Fruit fly (Drosophila melanogaster) whole organism, embryonic: ENCODE results near the gene CG7556.

ENCODE experiments used
- Ada2b ChIP-seq: fragments of 200-800 bp; sonication (Bioruptor generic); IDR thresholded peaks from 2 replicates; pipeline ENCODE4 v1.3.6; 2022; ENCODE audit warnings: missing biosample characterization, missing genetic modification characterization
- Adf1 ChIP-seq: fragments of 200-800 bp; sonication (Bioruptor generic); IDR thresholded peaks from 2 replicates; pipeline ENCODE4 v1.3.6; 2022; ENCODE audit warnings: missing biosample characterization, missing genetic modification characterization
- Awh ChIP-seq: fragments of 200-800 bp; sonication (Bioruptor generic); IDR thresholded peaks from 2 replicates; pipeline ENCODE4, ENCODE4 v1.3.6; 2022; ENCODE audit warnings: missing biosample characterization, missing genetic modification characterization
- CG10267 ChIP-seq: fragments of 200-800 bp; sonication (Bioruptor generic); optimal IDR thresholded peaks from 2 replicates; lab custom pipeline; 2018; ENCODE audit warnings: missing biosample characterization, mild to moderate bottlenecking, missing genetic modification characterization, moderate library complexity
- CG10274 ChIP-seq: fragments of 200-800 bp; sonication (Bioruptor generic); optimal IDR thresholded peaks from 3 replicates; lab custom pipeline; 2017; ENCODE audit warnings: missing biosample characterization, mild to moderate bottlenecking, missing genetic modification characterization
- CG13123 ChIP-seq: fragments of 200-800 bp; sonication (Bioruptor generic); optimal IDR thresholded peaks from 2 replicates; lab custom pipeline; 2016; ENCODE audit warnings: missing biosample characterization, missing genetic modification characterization
- CG14710 ChIP-seq: fragments of 200-800 bp; sonication (Bioruptor generic); optimal IDR thresholded peaks from 3 replicates; lab custom pipeline; 2019; ENCODE audit warnings: missing biosample characterization, mild to moderate bottlenecking, missing genetic modification characterization, moderate library complexity
- CG15269 ChIP-seq: fragments of 200-800 bp; sonication (Bioruptor generic); optimal IDR thresholded peaks from 2 replicates; lab custom pipeline; 2018; ENCODE audit warnings: missing biosample characterization, mild to moderate bottlenecking, missing genetic modification characterization, moderate library complexity
- CG17361 ChIP-seq: fragments of 200-800 bp; sonication (Bioruptor generic); IDR thresholded peaks from 3 replicates; pipeline ENCODE4 v1.3.6; 2022; ENCODE audit warnings: missing biosample characterization, missing genetic modification characterization
- CG1792 ChIP-seq: fragments of 200-800 bp; sonication (Bioruptor generic); optimal IDR thresholded peaks from 2 replicates; lab custom pipeline; 2016; ENCODE audit warnings: missing biosample characterization, missing genetic modification characterization
- CG18262 ChIP-seq: fragments of 200-800 bp; optimal IDR thresholded peaks from 3 replicates; lab custom pipeline; 2019; ENCODE audit warnings: missing biosample characterization, mild to moderate bottlenecking, missing genetic modification characterization, moderate library complexity
- CG2129 ChIP-seq: fragments of 200-800 bp; sonication (Bioruptor generic); IDR thresholded peaks from 2 replicates; pipeline ENCODE4 v1.3.6; 2022; ENCODE audit warnings: missing biosample characterization, missing genetic modification characterization; ENCODE audit not compliant: partially characterized antibody
- CG2678 ChIP-seq: fragments of 200-800 bp; sonication (Bioruptor generic); optimal IDR thresholded peaks from 3 replicates; lab custom pipeline; 2019; ENCODE audit warnings: missing biosample characterization, mild to moderate bottlenecking, missing genetic modification characterization, moderate library complexity
- CG31441 ChIP-seq: fragments of 200-800 bp; sonication (Bioruptor generic); IDR thresholded peaks from 2 replicates; pipeline ENCODE4 v1.3.6; 2022; ENCODE audit warnings: missing biosample characterization, missing genetic modification characterization
- CG4404 ChIP-seq: fragments of 200-800 bp; sonication (Bioruptor generic); IDR thresholded peaks from 2 replicates; pipeline ENCODE4 v1.3.6; 2022; ENCODE audit warnings: missing biosample characterization, missing genetic modification characterization
- CG6813 ChIP-seq: fragments of 200-800 bp; sonication (Bioruptor generic); optimal IDR thresholded peaks from 2 replicates; lab custom pipeline; 2017; ENCODE audit warnings: missing biosample characterization, missing genetic modification characterization, mild to moderate bottlenecking, moderate library complexity, missing genetic modification reagents
- CG8290 ChIP-seq, 3 experiments: fragments of 200-800 bp; sonication (Bioruptor generic); optimal IDR thresholded peaks; 2 replicates each; lab custom pipeline; 2016 to 2019; ENCODE audit warnings: missing biosample characterization in 3 of 3, missing genetic modification characterization in 3 of 3, mild to moderate bottlenecking in 2 of 3, moderate library complexity in 1 of 3
- Chrac-16 ChIP-seq: fragments of 200-800 bp; sonication (Bioruptor generic); optimal IDR thresholded peaks from 3 replicates; lab custom pipeline; 2016; ENCODE audit warnings: missing biosample characterization, missing genetic modification characterization
- CoRest ChIP-seq: fragments of 200-800 bp; sonication (Bioruptor generic); optimal IDR thresholded peaks from 3 replicates; lab custom pipeline; 2018; ENCODE audit warnings: missing biosample characterization, mild to moderate bottlenecking, missing genetic modification characterization, moderate library complexity
- D ChIP-seq, 2 experiments: fragments of 200-800 bp in 1 of 2; fragments of >200 bp in 1 of 2; sonication (Bioruptor generic) in 1 of 2; optimal IDR thresholded peaks; 2 replicates in 1 of 2; 3 replicates in 1 of 2; lab custom pipeline; 2017; ENCODE audit warnings: mild to moderate bottlenecking in 1 of 2, missing biosample characterization in 1 of 2, missing genetic modification characterization in 1 of 2, missing genetic modification reagents in 1 of 2
- Fer3 ChIP-seq: fragments of 200-800 bp; sonication (Bioruptor generic); optimal IDR thresholded peaks from 2 replicates; lab custom pipeline; 2018; ENCODE audit warnings: missing biosample characterization, mild to moderate bottlenecking, missing genetic modification characterization, moderate library complexity
- Hr78 ChIP-seq, 2 experiments: fragments of 200-800 bp in 1 of 2; fragments of >200 bp in 1 of 2; sonication (Bioruptor generic) in 1 of 2; optimal IDR thresholded peaks; 2 replicates each; lab custom pipeline; 2017 to 2019; ENCODE audit warnings: missing biosample characterization in 2 of 2, missing genetic modification characterization in 2 of 2, mild to moderate bottlenecking in 1 of 2, moderate library complexity in 1 of 2
- Lhr ChIP-seq: fragments of 200-800 bp; sonication (Bioruptor generic); optimal IDR thresholded peaks from 3 replicates; lab custom pipeline; 2017; ENCODE audit warnings: mild to moderate bottlenecking, missing biosample characterization, missing genetic modification reagents, missing genetic modification characterization
- Med ChIP-seq: fragments of 200-800 bp; sonication (Bioruptor generic); peaks from one replicate; lab custom pipeline; 2016; ENCODE audit warnings: missing biosample characterization, missing genetic modification characterization, mild to moderate bottlenecking, inconsistent platforms, moderate library complexity
- Rfx ChIP-seq: fragments of 200-800 bp; sonication (Bioruptor generic); IDR thresholded peaks from 2 replicates; pipeline ENCODE4 v1.3.6; 2022; ENCODE audit warnings: missing biosample characterization, missing genetic modification characterization
- ap ChIP-seq: fragments of 200-800 bp; sonication (Bioruptor generic); IDR thresholded peaks from 2 replicates; pipeline ENCODE4 v1.3.6; 2022; ENCODE audit warnings: missing biosample characterization, missing genetic modification characterization
- bab2 ChIP-seq: fragments of 200-800 bp; sonication (Bioruptor generic); optimal IDR thresholded peaks from 2 replicates; lab custom pipeline; 2016; ENCODE audit warnings: missing biosample characterization, missing genetic modification characterization
- bsh ChIP-seq, 2 experiments: fragments of 200-800 bp; sonication (Bioruptor generic); optimal IDR thresholded peaks; 2 replicates each; lab custom pipeline; 2017 to 2018; ENCODE audit warnings: mild to moderate bottlenecking in 2 of 2, missing biosample characterization in 2 of 2, missing genetic modification characterization in 2 of 2, moderate library complexity in 1 of 2
- cg ChIP-seq: fragments of 200-800 bp; sonication (Bioruptor generic); optimal IDR thresholded peaks from 3 replicates; lab custom pipeline; 2019; ENCODE audit warnings: missing biosample characterization, mild to moderate bottlenecking, missing genetic modification characterization, moderate library complexity
- ci ChIP-seq: fragments of 200-800 bp; sonication (Bioruptor generic); IDR thresholded peaks from 3 replicates; pipeline ENCODE4 v1.3.6; 2022; ENCODE audit warnings: missing biosample characterization, missing genetic modification characterization
- corto ChIP-seq: fragments of 200-800 bp; sonication (Bioruptor generic); optimal IDR thresholded peaks from 2 replicates; lab custom pipeline; 2016; ENCODE audit warnings: missing biosample characterization, mild to moderate bottlenecking, missing genetic modification characterization, moderate library complexity
- crol ChIP-seq: fragments of 200-800 bp; sonication (Bioruptor generic); IDR thresholded peaks from 2 replicates; pipeline ENCODE4 v1.3.6; 2022; ENCODE audit warnings: missing biosample characterization, missing genetic modification characterization
- dmrt11E ChIP-seq: fragments of 200-800 bp; sonication (Bioruptor generic); optimal IDR thresholded peaks from 3 replicates; lab custom pipeline; 2018; ENCODE audit warnings: missing biosample characterization, mild to moderate bottlenecking, missing genetic modification characterization, moderate library complexity
- dmrt99B ChIP-seq: fragments of 200-800 bp; sonication (Bioruptor generic); optimal IDR thresholded peaks from 2 replicates; lab custom pipeline; 2018; ENCODE audit warnings: missing biosample characterization, mild to moderate bottlenecking, missing genetic modification characterization, moderate library complexity
- eve ChIP-seq, 2 experiments: fragments of >200 bp; optimal IDR thresholded peaks; 2 replicates each; lab custom pipeline; 2017; ENCODE audit warnings: missing biosample characterization in 2 of 2, missing genetic modification characterization in 2 of 2
- gem ChIP-seq: fragments of 200-800 bp; sonication (Bioruptor generic); optimal IDR thresholded peaks from 2 replicates; lab custom pipeline; 2019; ENCODE audit warnings: missing biosample characterization, mild to moderate bottlenecking, missing genetic modification characterization, moderate library complexity
- grau ChIP-seq: fragments of 200-800 bp; optimal IDR thresholded peaks from 3 replicates; lab custom pipeline; 2019; ENCODE audit warnings: missing biosample characterization, mild to moderate bottlenecking, missing genetic modification characterization, moderate library complexity
- nmo ChIP-seq: fragments of 200-800 bp; sonication (Bioruptor generic); optimal IDR thresholded peaks from 2 replicates; lab custom pipeline; 2018; ENCODE audit warnings: missing biosample characterization, mild to moderate bottlenecking, missing genetic modification characterization, moderate library complexity
- otp ChIP-seq: fragments of 200-800 bp; sonication (Bioruptor generic); IDR thresholded peaks from 3 replicates; pipeline ENCODE4, ENCODE4 v1.3.6; 2022; ENCODE audit warnings: missing biosample characterization, missing genetic modification characterization
- pros ChIP-seq: fragments of 200-800 bp; sonication (Bioruptor generic); optimal IDR thresholded peaks from 3 replicates; lab custom pipeline; 2019; ENCODE audit warnings: missing biosample characterization, mild to moderate bottlenecking, missing genetic modification characterization, moderate library complexity
- ranshi ChIP-seq: fragments of 200-800 bp; sonication (Bioruptor generic); IDR thresholded peaks from 2 replicates; pipeline ENCODE4 v1.3.6; 2022; ENCODE audit warnings: missing biosample characterization, missing genetic modification characterization
- row ChIP-seq: fragments of 200-800 bp; sonication (Bioruptor generic); IDR thresholded peaks from 3 replicates; pipeline ENCODE4 v1.3.6; 2022; ENCODE audit warnings: missing biosample characterization, missing genetic modification characterization
- tio ChIP-seq: fragments of 200-800 bp; sonication (Bioruptor generic); optimal IDR thresholded peaks from 2 replicates; lab custom pipeline; 2017; ENCODE audit warnings: missing biosample characterization, missing genetic modification characterization, inconsistent platforms
- ttk ChIP-seq: fragments of 200-800 bp; sonication (Bioruptor generic); IDR thresholded peaks from 2 replicates; pipeline ENCODE4 v2.1.2; 2022; ENCODE audit warnings: missing biosample characterization, missing genetic modification characterization
- twi ChIP-seq: fragments of 200-800 bp; optimal IDR thresholded peaks from 2 replicates; lab custom pipeline; 2019; ENCODE audit warnings: missing biosample characterization, mild to moderate bottlenecking, missing genetic modification characterization, moderate library complexity

CG7556 gene

DNA sequence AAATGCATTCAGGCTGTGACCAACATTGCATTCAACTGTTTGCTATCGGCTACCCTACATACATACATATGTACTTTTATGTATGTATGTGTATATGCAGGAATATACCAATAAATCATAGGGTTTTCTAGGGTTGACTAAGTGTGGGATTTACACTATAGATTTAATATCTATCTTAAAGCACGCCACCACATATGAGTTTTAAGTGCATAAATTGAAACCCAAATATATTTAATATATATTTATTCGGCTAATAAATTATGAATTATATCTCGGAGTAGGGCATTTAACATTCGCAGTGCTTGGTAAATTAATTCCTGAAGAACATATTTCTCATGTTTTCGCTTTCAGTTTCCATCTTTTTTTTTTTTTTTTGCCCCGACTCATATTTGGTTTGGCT is 19.7 kb downstream of the CG7556 start (continued):
- TF ChIP-seq cg (GFP tag; lab: Kevin White, UChicago) (peak; percentile 41), CG10274 (GFP tag; lab: Kevin White, UChicago) (peak; percentile 35), CG2129 (GFP tag; lab: Robert Waterston, UW) (no peak), CG4404 (GFP tag; lab: Robert Waterston, UW) (no peak), CG8290 (GFP tag; optimal IDR thresholded peaks at IDR 0.05; lab: Kevin White, UChicago) (no peak), CG8290 (tag; optimal IDR thresholded peaks at IDR 0.05; lab: Kevin White, UChicago) (no peak), ap (no peak), D (optimal IDR thresholded peaks at IDR 0.05; lab: Kevin White, UChicago) (no peak), D (GFP tag; optimal IDR thresholded peaks at IDR 0.05; lab: Kevin White, UChicago) (peak; percentile 15), CG13123 (GFP tag; lab: Kevin White, UChicago) (no peak), corto (no peak)

DNA sequence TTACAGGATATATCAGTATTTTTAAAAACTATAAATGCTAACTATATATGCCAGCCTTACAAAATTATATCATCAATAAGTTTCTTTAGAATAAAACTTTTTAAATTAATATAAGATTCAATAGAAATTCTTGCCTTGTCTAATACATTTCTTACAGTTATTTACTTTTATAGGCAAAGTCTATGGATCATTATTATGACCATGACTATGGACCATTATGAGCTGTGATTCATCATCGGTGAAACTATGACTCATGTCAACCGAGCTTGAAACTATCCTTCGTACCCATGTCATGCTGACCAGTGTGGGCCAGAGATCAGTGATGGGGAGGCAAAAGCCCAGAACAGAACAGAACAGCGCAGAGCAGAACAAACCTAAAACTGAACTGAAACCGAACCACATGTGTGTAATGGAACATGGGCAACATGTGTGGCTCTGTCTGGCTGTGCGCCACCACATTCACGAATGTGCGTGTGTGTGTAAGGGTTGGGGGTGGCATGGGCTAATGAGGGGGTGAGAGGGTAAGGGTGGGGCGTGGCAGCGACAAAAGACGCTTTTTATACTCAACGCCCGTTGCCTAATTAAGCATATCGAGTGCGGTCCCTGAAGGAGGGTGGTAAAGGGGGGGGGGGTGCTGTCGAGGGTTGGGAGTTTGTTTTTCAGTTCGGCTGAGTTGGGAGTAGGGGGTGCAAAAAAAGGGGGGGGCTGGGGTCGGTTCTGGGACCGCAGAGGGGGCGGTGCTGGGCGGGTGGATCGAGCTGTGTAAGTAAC is 20.9 kb downstream of the CG7556 start:
- TF ChIP-seq dmrt11E (tag; lab: Kevin White, UChicago) (peak; percentile 19), gem (tag; lab: Kevin White, UChicago) (peak; percentile 29), Med (GFP tag; lab: Kevin White, UChicago) (peak; percentile 50), otp (GFP tag; lab: Robert Waterston, UW) (no peak), CG6813 (no peak), bab2 (GFP tag; lab: Kevin White, UChicago) (no peak), CG10267 (tag; lab: Kevin White, UChicago) (no peak), CG18262 (peak; percentile 53), ranshi (GFP tag; lab: Robert Waterston, UW) (0 out of 2 replicates have a peak, but pooled peaks have one; percentile 13), cg (GFP tag; lab: Kevin White, UChicago) (peak; percentile 45), nmo (peak; percentile 11), CG1792 (GFP tag; lab: Kevin White, UChicago) (no peak), Rfx (GFP tag; lab: Robert Waterston, UW) (no peak), CG2678 (tag; lab: Kevin White, UChicago) (peak; percentile 27), crol (GFP tag; lab: Robert Waterston, UW) (peak; percentile 93), Fer3 (tag; lab: Kevin White, UChicago) (no peak), dmrt99B (peak; percentile 6), CG14710 (tag; lab: Kevin White, UChicago) (peak; percentile 3), bsh (GFP tag; optimal IDR thresholded peaks at IDR 0.05; lab: Kevin White, UChicago) (peak in 1 of 2 experiments; percentile 24), eve (GFP tag; optimal IDR thresholded peaks at IDR 0.05; lab: Kevin White, UChicago) (peak in 1 of 2 experiments; percentile 13), CG31441 (GFP tag; lab: Robert Waterston, UW) (0 out of 2 replicates have a peak, but pooled peaks have one; percentile 23), Hr78 (GFP tag; optimal IDR thresholded peaks at IDR 0.05; lab: Kevin White, UChicago) (peak in 1 of 2 experiments; percentile 69), pros (GFP tag; lab: Kevin White, UChicago) (peak; percentile 6), CG15269 (tag; lab: Kevin White, UChicago) (no peak), CG17361 (GFP tag; lab: Robert Waterston, UW) (peak; percentile 56; the same call in 2 of the 3 replicates), Lhr (GFP tag; lab: Kevin White, UChicago) (no peak), row (GFP tag; lab: Robert Waterston, UW) (peak; percentile 8; the same call in 1 of the 3 replicates), grau (tag; lab: Kevin White, UChicago) (peak; percentile 25), Awh (no peak), Chrac-16 (no peak), ttk (GFP tag; lab: Robert Waterston, UW) (0 out of 2 replicates have a peak, but pooled peaks have one; percentile 12), twi (tag; lab: Kevin White, UChicago) (peak; percentile 96), tio (no peak), Adf1 (GFP tag; lab: Robert Waterston, UW) (0 out of 2 replicates have a peak, but pooled peaks have one; percentile 33), Ada2b (no peak), ci (peak; percentile 14; the same call in 1 of the 3 replicates), CoRest (tag; lab: Kevin White, UChicago) (peak; percentile 11)
